Fruit fly (Drosophila melanogaster) whole organism, embryonic: Measurements from ENCODE around the gene GCC88.

Source experiments
- ATbp ChIP-seq: fragments of 200-800 bp; sonication (Bioruptor generic); optimal IDR thresholded peaks from 2 replicates; lab custom pipeline; 2017; ENCODE audit warnings: missing biosample characterization, mild to moderate bottlenecking, missing genetic modification characterization, missing genetic modification reagents
- CG10959 ChIP-seq: fragments of 200-800 bp; sonication (Bioruptor generic); IDR thresholded peaks from 2 replicates; pipeline ENCODE4 v1.3.6; 2022; ENCODE audit warnings: missing biosample characterization, missing genetic modification characterization
- CG11723 ChIP-seq: fragments of 200-800 bp; sonication (Bioruptor generic); optimal IDR thresholded peaks from 2 replicates; lab custom pipeline; 2017; ENCODE audit warnings: missing biosample characterization, mild to moderate bottlenecking, missing genetic modification characterization
- CG13775 ChIP-seq: fragments of 200-800 bp; sonication (Bioruptor generic); optimal IDR thresholded peaks from 3 replicates; lab custom pipeline; 2017; ENCODE audit warnings: missing biosample characterization, mild to moderate bottlenecking, missing genetic modification characterization
- CG14050 ChIP-seq: fragments of 200-800 bp; sonication (Bioruptor generic); IDR thresholded peaks from 3 replicates; pipeline ENCODE4 v1.3.6; 2022; ENCODE audit warnings: missing biosample characterization, missing genetic modification characterization
- CG16815 ChIP-seq: fragments of 200-800 bp; sonication (Bioruptor generic); optimal IDR thresholded peaks from 3 replicates; lab custom pipeline; 2017; ENCODE audit warnings: missing biosample characterization, mild to moderate bottlenecking, missing genetic modification characterization
- CG17361 ChIP-seq: fragments of 200-800 bp; sonication (Bioruptor generic); IDR thresholded peaks from 3 replicates; pipeline ENCODE4 v1.3.6; 2022; ENCODE audit warnings: missing biosample characterization, missing genetic modification characterization
- CG17829 ChIP-seq: fragments of 200-800 bp; optimal IDR thresholded peaks from 2 replicates; lab custom pipeline; 2019; ENCODE audit warnings: missing biosample characterization, mild to moderate bottlenecking, missing genetic modification characterization, moderate library complexity
- CG2678 ChIP-seq: fragments of 200-800 bp; sonication (Bioruptor generic); optimal IDR thresholded peaks from 3 replicates; lab custom pipeline; 2019; ENCODE audit warnings: missing biosample characterization, mild to moderate bottlenecking, missing genetic modification characterization, moderate library complexity
- CG2875 ChIP-seq: fragments of 200-800 bp; sonication (Bioruptor generic); optimal IDR thresholded peaks from 2 replicates; lab custom pipeline; 2017; ENCODE audit warnings: missing biosample characterization, mild to moderate bottlenecking, missing genetic modification characterization, missing genetic modification reagents
- CG3065 ChIP-seq: fragments of 200-800 bp; sonication (Bioruptor generic); optimal IDR thresholded peaks from 2 replicates; lab custom pipeline; 2016; ENCODE audit warnings: missing biosample characterization, missing genetic modification characterization
- CG3163 ChIP-seq: fragments of 200-800 bp; sonication (Bioruptor generic); optimal IDR thresholded peaks from 3 replicates; lab custom pipeline; 2016; ENCODE audit warnings: missing biosample characterization, missing genetic modification characterization
- CG33213 ChIP-seq: fragments of 200-800 bp; sonication (Bioruptor generic); optimal IDR thresholded peaks from 3 replicates; lab custom pipeline; 2016; ENCODE audit warnings: missing biosample characterization, missing genetic modification characterization
- CG34376 ChIP-seq: fragments of 200-800 bp; sonication (Bioruptor generic); optimal IDR thresholded peaks from 2 replicates; lab custom pipeline; 2018; ENCODE audit warnings: missing biosample characterization, mild to moderate bottlenecking, missing genetic modification characterization
- CG3726 ChIP-seq: fragments of 200-800 bp; sonication (Bioruptor generic); IDR thresholded peaks from 3 replicates; pipeline ENCODE4, ENCODE4 v1.3.6; 2022; ENCODE audit warnings: missing biosample characterization, missing genetic modification characterization
- CG4424 ChIP-seq: fragments of 200-800 bp; sonication (Bioruptor generic); optimal IDR thresholded peaks from 3 replicates; lab custom pipeline; 2016; ENCODE audit warnings: missing biosample characterization, missing genetic modification characterization
- CG7372 ChIP-seq: fragments of 200-800 bp; sonication (Bioruptor generic); IDR thresholded peaks from 2 replicates; pipeline ENCODE4 v1.3.6; 2022; ENCODE audit warnings: missing biosample characterization, missing genetic modification characterization
- CG9215 ChIP-seq: fragments of 200-800 bp; sonication (Bioruptor generic); IDR thresholded peaks from 2 replicates; pipeline ENCODE4 v1.3.6; 2022; ENCODE audit warnings: missing biosample characterization, missing genetic modification characterization
- Chrac-16 ChIP-seq: fragments of 200-800 bp; sonication (Bioruptor generic); optimal IDR thresholded peaks from 3 replicates; lab custom pipeline; 2016; ENCODE audit warnings: missing biosample characterization, missing genetic modification characterization
- D19A ChIP-seq: fragments of 200-800 bp; optimal IDR thresholded peaks from 3 replicates; lab custom pipeline; 2019; ENCODE audit warnings: missing biosample characterization, mild to moderate bottlenecking, missing genetic modification characterization, moderate library complexity
- Dip3 ChIP-seq: fragments of 200-800 bp; sonication (Bioruptor generic); optimal IDR thresholded peaks from 3 replicates; lab custom pipeline; 2016; ENCODE audit warnings: missing biosample characterization, missing genetic modification characterization
- Ets65A ChIP-seq: fragments of 200-800 bp; sonication (Bioruptor generic); peaks from one replicate; lab custom pipeline; 2016; ENCODE audit warnings: missing biosample characterization, missing genetic modification characterization
- HLHmδ ChIP-seq: fragments of 200-800 bp; sonication (Bioruptor generic); optimal IDR thresholded peaks from 2 replicates; lab custom pipeline; 2018; ENCODE audit warnings: missing biosample characterization, mild to moderate bottlenecking, missing genetic modification characterization, moderate library complexity
- Hr78 ChIP-seq, 2 experiments: fragments of 200-800 bp in 1 of 2; fragments of >200 bp in 1 of 2; sonication (Bioruptor generic) in 1 of 2; optimal IDR thresholded peaks; 2 replicates each; lab custom pipeline; 2017 to 2019; ENCODE audit warnings: missing biosample characterization in 2 of 2, missing genetic modification characterization in 2 of 2, mild to moderate bottlenecking in 1 of 2, moderate library complexity in 1 of 2
- Med ChIP-seq: fragments of 200-800 bp; sonication (Bioruptor generic); peaks from one replicate; lab custom pipeline; 2016; ENCODE audit warnings: missing biosample characterization, missing genetic modification characterization, mild to moderate bottlenecking, inconsistent platforms, moderate library complexity
- Neu2 ChIP-seq: fragments of 200-800 bp; sonication (Bioruptor generic); optimal IDR thresholded peaks from 3 replicates; lab custom pipeline; 2016; ENCODE audit warnings: missing biosample characterization, missing genetic modification characterization, borderline replicate concordance
- Pdp1 ChIP-seq, 2 experiments: fragments of 200-800 bp; sonication (Bioruptor generic); optimal IDR thresholded peaks; 3 replicates each; lab custom pipeline; 2016; ENCODE audit warnings: missing biosample characterization in 2 of 2, missing genetic modification characterization in 2 of 2, mild to moderate bottlenecking in 1 of 2, moderate library complexity in 1 of 2
- Rx ChIP-seq: fragments of 200-800 bp; sonication (Bioruptor generic); IDR thresholded peaks from 2 replicates; pipeline ENCODE4 v1.3.6; 2022; ENCODE audit warnings: missing biosample characterization, missing genetic modification characterization
- Scr ChIP-seq: fragments of 200-800 bp; sonication (Bioruptor generic); IDR thresholded peaks from 2 replicates; pipeline ENCODE4 v1.3.6; 2022; ENCODE audit warnings: missing biosample characterization, missing genetic modification characterization; ENCODE audit not compliant: partially characterized antibody
- ab ChIP-seq: fragments of 200-800 bp; sonication (Bioruptor generic); optimal IDR thresholded peaks from 2 replicates; lab custom pipeline; 2016; ENCODE audit warnings: missing biosample characterization, missing genetic modification characterization
- cg ChIP-seq: fragments of 200-800 bp; sonication (Bioruptor generic); optimal IDR thresholded peaks from 3 replicates; lab custom pipeline; 2019; ENCODE audit warnings: missing biosample characterization, mild to moderate bottlenecking, missing genetic modification characterization, moderate library complexity
- crol ChIP-seq: fragments of 200-800 bp; sonication (Bioruptor generic); IDR thresholded peaks from 2 replicates; pipeline ENCODE4 v1.3.6; 2022; ENCODE audit warnings: missing biosample characterization, missing genetic modification characterization
- crp ChIP-seq, 2 experiments: fragments of 200-800 bp; sonication (Bioruptor generic); optimal IDR thresholded peaks; 2 replicates in 1 of 2; 3 replicates in 1 of 2; lab custom pipeline; 2017; ENCODE audit warnings: missing biosample characterization in 2 of 2, missing genetic modification characterization in 2 of 2, mild to moderate bottlenecking in 1 of 2, moderate library complexity in 1 of 2
- dmrt11E ChIP-seq: fragments of 200-800 bp; sonication (Bioruptor generic); optimal IDR thresholded peaks from 3 replicates; lab custom pipeline; 2018; ENCODE audit warnings: missing biosample characterization, mild to moderate bottlenecking, missing genetic modification characterization, moderate library complexity
- ewg ChIP-seq: fragments of 200-800 bp; sonication (Bioruptor generic); optimal IDR thresholded peaks from 3 replicates; lab custom pipeline; 2017; ENCODE audit warnings: mild to moderate bottlenecking, missing biosample characterization, missing genetic modification reagents, missing genetic modification characterization
- gce ChIP-seq: fragments of 200-800 bp; sonication (Bioruptor generic); IDR thresholded peaks from 3 replicates; pipeline ENCODE4 v1.3.6; 2022; ENCODE audit warnings: missing biosample characterization, missing genetic modification characterization
- gro ChIP-seq: fragments of 200-800 bp; sonication (Bioruptor generic); optimal IDR thresholded peaks from 2 replicates; lab custom pipeline; 2016; ENCODE audit warnings: missing biosample characterization, missing genetic modification characterization
- hbn ChIP-seq: fragments of 200-800 bp; sonication (Bioruptor generic); IDR thresholded peaks from 2 replicates; pipeline ENCODE4 v1.3.6; 2022; ENCODE audit warnings: missing biosample characterization, missing genetic modification characterization; ENCODE audit not compliant: partially characterized antibody
- klu ChIP-seq: fragments of 200-800 bp; sonication (Bioruptor generic); IDR thresholded peaks from 2 replicates; pipeline ENCODE4 v1.3.6; 2022; ENCODE audit warnings: missing biosample characterization, missing genetic modification characterization
- lov ChIP-seq, 2 experiments: fragments of 200-800 bp in 1 of 2; fragments of >200 bp in 1 of 2; sonication (Bioruptor generic) in 1 of 2; IDR thresholded peaks in 1 of 2; optimal IDR thresholded peaks in 1 of 2; 2 replicates in 1 of 2; 3 replicates in 1 of 2; pipeline versions ENCODE4 v1.3.6 to Lab custom; 2017 to 2022; ENCODE audit warnings: missing biosample characterization in 1 of 2, missing genetic modification characterization in 1 of 2
- nerfin-1 ChIP-seq: fragments of 200-800 bp; sonication (Bioruptor generic); optimal IDR thresholded peaks from 3 replicates; lab custom pipeline; 2019; ENCODE audit warnings: missing biosample characterization, mild to moderate bottlenecking, missing genetic modification characterization, moderate library complexity
- org-1 ChIP-seq: fragments of 200-800 bp; sonication (Bioruptor generic); optimal IDR thresholded peaks from 2 replicates; lab custom pipeline; 2017; ENCODE audit warnings: missing biosample characterization, missing genetic modification characterization
- otp ChIP-seq: fragments of 200-800 bp; sonication (Bioruptor generic); IDR thresholded peaks from 3 replicates; pipeline ENCODE4, ENCODE4 v1.3.6; 2022; ENCODE audit warnings: missing biosample characterization, missing genetic modification characterization
- run ChIP-seq: fragments of 200-800 bp; sonication (Bioruptor generic); optimal IDR thresholded peaks from 3 replicates; lab custom pipeline; 2018; ENCODE audit warnings: missing biosample characterization, mild to moderate bottlenecking, missing genetic modification characterization
- sc ChIP-seq, 3 experiments: fragments of >200 bp in 2 of 3; fragments of 200-800 bp in 1 of 3; sonication (Bioruptor generic) in 1 of 3; optimal IDR thresholded peaks; 2 replicates in 2 of 3; 3 replicates in 1 of 3; lab custom pipeline; 2017; ENCODE audit warnings: mild to moderate bottlenecking in 1 of 3, missing biosample characterization in 1 of 3, missing genetic modification characterization in 1 of 3, missing genetic modification reagents in 1 of 3
- schlank ChIP-seq: fragments of 200-800 bp; sonication (Bioruptor generic); optimal IDR thresholded peaks from 2 replicates; lab custom pipeline; 2018; ENCODE audit warnings: missing biosample characterization, mild to moderate bottlenecking, missing genetic modification characterization
- sr ChIP-seq: fragments of 200-800 bp; sonication (Bioruptor generic); IDR thresholded peaks from 3 replicates; pipeline ENCODE4 v1.3.6; 2022; ENCODE audit warnings: missing biosample characterization, missing genetic modification characterization
- tgo ChIP-seq: fragments of 200-800 bp; sonication (Bioruptor generic); IDR thresholded peaks from 3 replicates; pipeline ENCODE4 v1.3.6; 2022; ENCODE audit warnings: missing biosample characterization, missing genetic modification characterization

GCC88 gene

dm6 chr3R:11200042-11200884 lies 30.1 kb downstream of the GCC88 start (continued):
- TF ChIP-seq run (no peak), cg (GFP tag; lab: Kevin White, UChicago) (peak; percentile 43), hbn (no peak), Hr78 (GFP tag; optimal IDR thresholded peaks at IDR 0.05; lab: Kevin White, UChicago) (no peak), Scr (GFP tag; lab: Robert Waterston, UW) (no peak), sc (optimal IDR thresholded peaks at IDR 0.05; lab: Kevin White, UChicago) (no peak), sc (GFP tag; optimal IDR thresholded peaks at IDR 0.05; lab: Kevin White, UChicago) (no peak), Pdp1 (GFP tag; optimal IDR thresholded peaks at IDR 0.05; lab: Kevin White, UChicago) (peak in 1 of 2 experiments; percentile 98), otp (GFP tag; lab: Robert Waterston, UW) (no peak), ewg (peak; percentile 16), Rx (GFP tag; lab: Robert Waterston, UW) (no peak), CG2875 (GFP tag; lab: Kevin White, UChicago) (no peak), CG14050 (GFP tag; lab: Robert Waterston, UW) (no peak), HLHmδ (GFP tag; lab: Kevin White, UChicago) (no peak), gro (GFP tag; lab: Kevin White, UChicago) (no peak), gce (GFP tag; lab: Robert Waterston, UW) (no peak), dmrt11E (no peak), schlank (tag; lab: Kevin White, UChicago) (no peak), Med (GFP tag; lab: Kevin White, UChicago) (peak; percentile 57), CG34376 (GFP tag; lab: Kevin White, UChicago) (peak; percentile 63), crp (GFP tag; optimal IDR thresholded peaks at IDR 0.05; lab: Kevin White, UChicago) (no peak), CG2678 (no peak), crol (GFP tag; lab: Robert Waterston, UW) (no peak), CG3163 (no peak), Dip3 (no peak), CG33213 (GFP tag; lab: Kevin White, UChicago) (no peak), CG9215 (GFP tag; lab: Robert Waterston, UW) (no peak), Neu2 (no peak), ATbp (GFP tag; lab: Kevin White, UChicago) (peak; percentile 46), Ets65A (GFP tag; lab: Kevin White, UChicago) (peak; percentile 25), CG3726 (GFP tag; lab: Robert Waterston, UW) (no peak), tgo (no peak), CG4424 (GFP tag; lab: Kevin White, UChicago) (no peak), nerfin-1 (tag; lab: Kevin White, UChicago) (no peak), org-1 (GFP tag; lab: Kevin White, UChicago) (no peak), CG16815 (GFP tag; lab: Kevin White, UChicago) (no peak), sr (GFP tag; lab: Robert Waterston, UW) (no peak), klu (GFP tag; lab: Robert Waterston, UW) (no peak), CG3065 (GFP tag; lab: Kevin White, UChicago) (no peak), Chrac-16 (GFP tag; lab: Kevin White, UChicago) (no peak), CG7372 (peak; percentile 42; the same call in 1 of the 2 replicates), D19A (tag; lab: Kevin White, UChicago) (no peak), lov (optimal IDR thresholded peaks at IDR 0.05; lab: Kevin White, UChicago) (no peak), lov (GFP tag; IDR thresholded peaks at IDR 0.05; lab: Robert Waterston, UW) (no peak), ab (GFP tag; lab: Kevin White, UChicago) (no peak), CG11723 (GFP tag; lab: Kevin White, UChicago) (no peak), CG17361 (GFP tag; lab: Robert Waterston, UW) (0 out of 3 replicates have a peak, but pooled peaks have one; percentile 46), CG10959 (GFP tag; lab: Robert Waterston, UW) (no peak), CG17829 (tag; lab: Kevin White, UChicago) (peak; percentile 14), CG13775 (no peak)
